Fruit fly (Drosophila melanogaster) whole organism, wandering third instar larva: ENCODE measurements around the gene CG45089.

ENCODE experiments used
- Abd-B ChIP-seq: fragments of >200 bp; optimal IDR thresholded peaks from 2 replicates; lab custom pipeline; 2017; ENCODE audit warnings: missing biosample characterization, missing genetic modification characterization
- CG32264 ChIP-seq: fragments of 200-800 bp; sonication (Bioruptor generic); optimal IDR thresholded peaks from 2 replicates; lab custom pipeline; 2016; ENCODE audit warnings: missing biosample characterization, missing genetic modification characterization
- CG9705 ChIP-seq: fragments of 200-800 bp; sonication (Bioruptor generic); optimal IDR thresholded peaks from 2 replicates; lab custom pipeline; 2018; ENCODE audit warnings: missing biosample characterization, mild to moderate bottlenecking, missing genetic modification characterization
- CrebA ChIP-seq: fragments of 200-800 bp; sonication (Bioruptor generic); optimal IDR thresholded peaks from 2 replicates; lab custom pipeline; 2016; ENCODE audit warnings: missing biosample characterization, mild to moderate bottlenecking, missing genetic modification characterization, borderline replicate concordance
- Dfd ChIP-seq: fragments of >200 bp; optimal IDR thresholded peaks from 2 replicates; lab custom pipeline; 2017; ENCODE audit warnings: missing biosample characterization, missing genetic modification characterization
- Dif ChIP-seq: fragments of 200-275, 200-300 bp; sonication (Bioruptor generic); optimal IDR thresholded peaks from 2 replicates; lab custom pipeline; 2018; ENCODE audit warnings: missing biosample characterization, missing genetic modification characterization; ENCODE audit not compliant: partially characterized antibody
- GATAd ChIP-seq: sonication (Bioruptor generic); optimal IDR thresholded peaks from 2 replicates; lab custom pipeline; 2016; ENCODE audit warnings: missing biosample characterization, missing genetic modification characterization
- HLH106 ChIP-seq: fragments of 200-800 bp; optimal IDR thresholded peaks from 3 replicates; lab custom pipeline; 2019; ENCODE audit warnings: missing biosample characterization, mild to moderate bottlenecking, missing genetic modification characterization, moderate library complexity
- Hnf4 ChIP-seq: fragments of 200-800 bp; sonication (Bioruptor generic); optimal IDR thresholded peaks from 2 replicates; lab custom pipeline; 2016; ENCODE audit warnings: missing biosample characterization, mild to moderate bottlenecking, missing genetic modification characterization
- Hr78 ChIP-seq: fragments of >200 bp; optimal IDR thresholded peaks from 2 replicates; lab custom pipeline; 2017; ENCODE audit warnings: missing biosample characterization, missing genetic modification characterization
- Hr83 ChIP-seq: fragments of 200-300 bp; sonication (Bioruptor generic); optimal IDR thresholded peaks from 2 replicates; lab custom pipeline; 2016; ENCODE audit warnings: missing biosample characterization, mild to moderate bottlenecking, missing genetic modification characterization, moderate library complexity; ENCODE audit not compliant: poor library complexity, severe bottlenecking
- Jra ChIP-seq: sonication (Bioruptor generic); optimal IDR thresholded peaks from 2 replicates; lab custom pipeline; 2016; ENCODE audit warnings: missing biosample characterization, missing genetic modification characterization
- Mio ChIP-seq: sonication (Bioruptor generic); optimal IDR thresholded peaks from 2 replicates; lab custom pipeline; 2016; ENCODE audit warnings: missing biosample characterization, missing genetic modification characterization
- Myc ChIP-seq: fragments of >200 bp; optimal IDR thresholded peaks from 2 replicates; lab custom pipeline; 2017
- N ChIP-seq: fragments of >200 bp; optimal IDR thresholded peaks from 2 replicates; lab custom pipeline; 2018; ENCODE audit warnings: missing biosample characterization, missing external identifiers, missing genetic modification characterization
- OdsH ChIP-seq: fragments of 200-800 bp; sonication (Bioruptor generic); optimal IDR thresholded peaks from 2 replicates; lab custom pipeline; 2016; ENCODE audit warnings: missing biosample characterization, mild to moderate bottlenecking, missing genetic modification characterization
- Rel ChIP-seq, 2 experiments: fragments of 200-800 bp; sonication (Bioruptor generic) in 1 of 2; optimal IDR thresholded peaks; 2 replicates in 1 of 2; 3 replicates in 1 of 2; lab custom pipeline; 2016 to 2019; ENCODE audit warnings: mild to moderate bottlenecking in 2 of 2, missing biosample characterization in 2 of 2, missing genetic modification characterization in 2 of 2, moderate library complexity in 1 of 2
- Sp1 ChIP-seq: fragments of 200-800 bp; sonication (Bioruptor generic); optimal IDR thresholded peaks from 3 replicates; lab custom pipeline; 2019; ENCODE audit warnings: missing biosample characterization, mild to moderate bottlenecking, missing genetic modification characterization, moderate library complexity
- Vsx2 ChIP-seq: fragments of 200-300, 225-300 bp; sonication (Bioruptor generic); optimal IDR thresholded peaks from 2 replicates; lab custom pipeline; 2018; ENCODE audit warnings: missing biosample characterization, missing genetic modification characterization; ENCODE audit not compliant: partially characterized antibody
- br ChIP-seq: fragments of 200-800 bp; sonication (Bioruptor generic); optimal IDR thresholded peaks from 2 replicates; lab custom pipeline; 2016; ENCODE audit warnings: missing biosample characterization, missing genetic modification characterization
- dl ChIP-seq, 2 experiments: fragments of 175-275, 200-275 bp in 1 of 2; fragments of 200-275 bp in 1 of 2; sonication (Bioruptor generic); optimal IDR thresholded peaks; lab custom pipeline; 2018; ENCODE audit warnings: mild to moderate bottlenecking in 2 of 2, missing biosample characterization in 2 of 2, missing genetic modification characterization in 2 of 2, moderate library complexity in 2 of 2; ENCODE audit not compliant: partially characterized antibody in 2 of 2, insufficient read depth in 1 of 2
- dmrt93B ChIP-seq: fragments of 200-800 bp; sonication (Bioruptor generic); optimal IDR thresholded peaks from 2 replicates; lab custom pipeline; 2018; ENCODE audit warnings: missing biosample characterization, mild to moderate bottlenecking, missing genetic modification characterization
- dsf ChIP-seq: sonication (Bioruptor generic); optimal IDR thresholded peaks from 2 replicates; lab custom pipeline; 2016; ENCODE audit warnings: missing biosample characterization, missing genetic modification characterization, borderline replicate concordance
- ey ChIP-seq: fragments of 200-800 bp; sonication (Bioruptor generic); optimal IDR thresholded peaks from 2 replicates; lab custom pipeline; 2016; ENCODE audit warnings: missing biosample characterization, missing genetic modification characterization
- foxo ChIP-seq, 2 experiments: fragments of 200-800 bp; sonication (Bioruptor generic); optimal IDR thresholded peaks; 2 replicates in 1 of 2; 3 replicates in 1 of 2; lab custom pipeline; 2016 to 2017; ENCODE audit warnings: missing biosample characterization in 2 of 2, missing genetic modification characterization in 2 of 2
- fru ChIP-seq: fragments of 200-800 bp; sonication (Bioruptor generic); optimal IDR thresholded peaks from 3 replicates; lab custom pipeline; 2016; ENCODE audit warnings: missing biosample characterization, mild to moderate bottlenecking, missing genetic modification characterization
- h ChIP-seq: fragments of 200-800 bp; sonication (Bioruptor generic); optimal IDR thresholded peaks from 3 replicates; lab custom pipeline; 2016; ENCODE audit warnings: missing biosample characterization, mild to moderate bottlenecking, missing genetic modification characterization
- jim ChIP-seq: fragments of 175-275, 200-325 bp; sonication (Bioruptor generic); optimal IDR thresholded peaks from 2 replicates; lab custom pipeline; 2016; ENCODE audit warnings: missing biosample characterization, mild to moderate bottlenecking, missing genetic modification characterization
- lola ChIP-seq: fragments of >200 bp; optimal IDR thresholded peaks from 2 replicates; lab custom pipeline; 2017; ENCODE audit warnings: missing biosample characterization, missing genetic modification characterization
- psq ChIP-seq: fragments of 200-800 bp; sonication (Bioruptor generic); optimal IDR thresholded peaks from 3 replicates; lab custom pipeline; 2017; ENCODE audit warnings: missing biosample characterization, mild to moderate bottlenecking, missing genetic modification characterization, moderate library complexity
- rgr ChIP-seq: fragments of 200-800 bp; sonication (Bioruptor generic); optimal IDR thresholded peaks from 3 replicates; lab custom pipeline; 2016; ENCODE audit warnings: missing biosample characterization, mild to moderate bottlenecking, missing genetic modification characterization
- sage ChIP-seq: fragments of 200-800 bp; sonication (Bioruptor generic); optimal IDR thresholded peaks from 2 replicates; lab custom pipeline; 2016; ENCODE audit warnings: missing biosample characterization, mild to moderate bottlenecking, missing genetic modification characterization
- sv ChIP-seq: fragments of 200-800 bp; sonication (Bioruptor generic); optimal IDR thresholded peaks from 3 replicates; lab custom pipeline; 2016; ENCODE audit warnings: missing biosample characterization, missing genetic modification characterization
- tai ChIP-seq: sonication (Bioruptor generic); optimal IDR thresholded peaks from 2 replicates; lab custom pipeline; 2016; ENCODE audit warnings: missing biosample characterization, missing genetic modification characterization
- usp ChIP-seq: fragments of >200 bp; optimal IDR thresholded peaks from 2 replicates; lab custom pipeline; 2017; ENCODE audit warnings: missing biosample characterization, missing genetic modification characterization
- woc ChIP-seq: sonication (Bioruptor generic); optimal IDR thresholded peaks from 2 replicates; lab custom pipeline; 2016; ENCODE audit warnings: missing biosample characterization, mild to moderate bottlenecking, missing genetic modification characterization

The CG45089 gene

dm6 chrX:7937588-7938481 is 44.2 kb upstream of the CG45089 start:
- peak; percentile 71 for TF ChIP-seq ey
- no peak for TF ChIP-seq jim
- TF ChIP-seq Hnf4 (GFP tag; lab: Kevin White, UChicago): peak; percentile 16
- TF ChIP-seq woc (GFP tag; lab: Kevin White, UChicago): peak; percentile 75
- peak; percentile 58 for TF ChIP-seq psq
- TF ChIP-seq Dfd (GFP tag; lab: Kevin White, UChicago): no peak
- no peak for TF ChIP-seq Mio
- peak; percentile 74 for TF ChIP-seq HLH106
- peak; percentile 69 for TF ChIP-seq CG32264 (GFP tag; lab: Kevin White, UChicago)
- TF ChIP-seq Jra (GFP tag; lab: Kevin White, UChicago): peak; percentile 59
- peak in 1 of 2 experiments; percentile 23 for TF ChIP-seq dl (GFP tag; optimal IDR thresholded peaks at IDR 0.05; lab: Kevin White, UChicago; ENCODE audit: insufficient read depth in 1 of 2, partially characterized antibody in 2 of 2)
- peak; percentile 66 for TF ChIP-seq OdsH
- no peak for TF ChIP-seq sage (GFP tag; lab: Kevin White, UChicago)
- no peak for TF ChIP-seq Abd-B (GFP tag; lab: Kevin White, UChicago)
- TF ChIP-seq Dif (GFP tag; lab: Kevin White, UChicago): peak; percentile 34
- TF ChIP-seq usp (GFP tag; lab: Kevin White, UChicago): no peak
- no peak for TF ChIP-seq Rel (GFP tag; optimal IDR thresholded peaks at IDR 0.05; lab: Kevin White, UChicago)
- peak; percentile 53 for TF ChIP-seq Rel (tag; optimal IDR thresholded peaks at IDR 0.05; lab: Kevin White, UChicago)
- TF ChIP-seq CG9705 (GFP tag; lab: Kevin White, UChicago): peak; percentile 41
- peak; percentile 52 for TF ChIP-seq Hr83 (GFP tag; lab: Kevin White, UChicago)
- TF ChIP-seq foxo (GFP tag; optimal IDR thresholded peaks at IDR 0.05; lab: Kevin White, UChicago): peak in 1 of 2 experiments; percentile 80
- peak; percentile 54 for TF ChIP-seq rgr (GFP tag; lab: Kevin White, UChicago)
- peak; percentile 56 for TF ChIP-seq sv
- TF ChIP-seq Vsx2 (GFP tag; lab: Kevin White, UChicago): no peak
- TF ChIP-seq br (GFP tag; lab: Kevin White, UChicago): peak; percentile 71
- no peak for TF ChIP-seq lola (GFP tag; lab: Kevin White, UChicago)
- TF ChIP-seq N (GFP tag; lab: Kevin White, UChicago): peak; percentile 64
- TF ChIP-seq dmrt93B (GFP tag; lab: Kevin White, UChicago): peak; percentile 75
- peak; percentile 70 for TF ChIP-seq h (GFP tag; lab: Kevin White, UChicago)
- no peak for TF ChIP-seq CrebA
- TF ChIP-seq Sp1 (GFP tag; lab: Kevin White, UChicago): peak; percentile 77
- peak; percentile 87 for TF ChIP-seq fru
- no peak for TF ChIP-seq GATAd (GFP tag; lab: Kevin White, UChicago)

DNA sequence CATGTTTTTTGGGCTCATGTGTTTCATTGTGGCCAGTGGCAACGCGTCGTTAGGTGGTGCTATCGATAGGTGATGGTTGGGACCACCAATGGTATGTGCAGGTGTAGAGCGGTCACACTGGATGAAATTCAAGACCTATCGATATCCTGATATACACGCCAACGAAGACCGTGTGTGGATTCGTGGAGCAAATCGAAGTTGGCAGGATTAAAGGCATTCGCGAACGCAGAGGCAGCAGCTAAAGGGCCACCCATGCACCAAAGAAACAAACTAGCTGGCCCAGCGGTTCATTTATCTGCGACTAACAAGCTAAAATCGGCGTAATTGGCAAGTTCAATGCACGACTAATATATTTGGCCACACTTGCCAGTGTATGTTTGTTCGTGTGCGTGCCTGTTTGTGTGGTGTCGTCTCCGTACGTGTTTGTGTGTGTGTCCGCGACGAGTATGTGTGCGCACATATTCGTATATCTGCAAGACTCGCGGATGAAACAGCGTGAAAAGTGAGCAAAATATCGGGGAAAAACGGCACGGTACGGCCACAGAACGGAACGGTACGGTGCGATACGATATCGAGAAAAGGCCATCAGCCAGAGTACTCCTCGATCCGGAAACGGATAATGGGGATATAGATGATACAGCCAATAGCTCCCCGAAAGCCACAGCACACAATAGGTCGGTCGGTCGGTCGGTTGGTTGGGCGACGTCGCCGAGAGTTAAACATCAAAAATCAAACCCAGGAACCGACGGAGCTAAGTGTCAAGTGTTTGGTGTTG is 42.4 kb upstream of the CG45089 start, which contains the start of gene Ubr3:
Ubr3 (plus strand) TSS at position 99 of the 775 bp plus-strand sequence.
- no peak for TF ChIP-seq woc (GFP tag; lab: Kevin White, UChicago)
- TF ChIP-seq tai (GFP tag; lab: Kevin White, UChicago): no peak
- no peak for TF ChIP-seq br (GFP tag; lab: Kevin White, UChicago)
- peak; percentile 27 for TF ChIP-seq psq
- TF ChIP-seq OdsH: peak; percentile 9
- no peak for TF ChIP-seq lola (GFP tag; lab: Kevin White, UChicago)
- TF ChIP-seq CG32264 (GFP tag; lab: Kevin White, UChicago): no peak
- TF ChIP-seq fru: peak; percentile 27
- TF ChIP-seq usp (GFP tag; lab: Kevin White, UChicago): no peak
- no peak for TF ChIP-seq dsf (GFP tag; lab: Kevin White, UChicago)
- peak; percentile 1 for TF ChIP-seq rgr (GFP tag; lab: Kevin White, UChicago)
- no peak for TF ChIP-seq Dif (GFP tag; lab: Kevin White, UChicago)
- peak; percentile 54 for TF ChIP-seq Jra (GFP tag; lab: Kevin White, UChicago)
- no peak for TF ChIP-seq Hr78 (GFP tag; lab: Kevin White, UChicago)
- no peak for TF ChIP-seq dl (GFP tag; optimal IDR thresholded peaks at IDR 0.05; lab: Kevin White, UChicago; ENCODE audit: insufficient read depth in 1 of 2, partially characterized antibody in 2 of 2)
- no peak for TF ChIP-seq Rel (GFP tag; optimal IDR thresholded peaks at IDR 0.05; lab: Kevin White, UChicago)
- peak; percentile 91 for TF ChIP-seq Rel (tag; optimal IDR thresholded peaks at IDR 0.05; lab: Kevin White, UChicago)
- TF ChIP-seq Abd-B (GFP tag; lab: Kevin White, UChicago): peak; percentile 11
- peak; percentile 7 for TF ChIP-seq N (GFP tag; lab: Kevin White, UChicago)
- no peak for TF ChIP-seq jim
- TF ChIP-seq foxo (GFP tag; optimal IDR thresholded peaks at IDR 0.05; lab: Kevin White, UChicago): peak in 1 of 2 experiments; percentile 42
- TF ChIP-seq Sp1 (GFP tag; lab: Kevin White, UChicago): peak; percentile 10
- TF ChIP-seq sage (GFP tag; lab: Kevin White, UChicago): no peak
- TF ChIP-seq GATAd (GFP tag; lab: Kevin White, UChicago): no peak
- no peak for TF ChIP-seq Myc (lab: Kevin White, UChicago)
- peak; percentile 59 for TF ChIP-seq h (GFP tag; lab: Kevin White, UChicago)
- TF ChIP-seq, all 38 proteins: peak for 11
